Worm (Caenorhabditis elegans) whole organism, L4 larva: ENCODE data around the gene egl-9.
A peak's percentile ranks its signal among the peaks of the same experiment; 100 is the strongest.

ENCODE experiments used
- D1046.2 ChIP-seq: fragments of 200-800 bp; sonication (Bioruptor generic); IDR thresholded peaks from 2 replicates; pipeline ENCODE4 v1.3.6; 2022; ENCODE audit warnings: missing genetic modification characterization, missing compliant biosample characterization
- F26F4.8 ChIP-seq: fragments of 200-800 bp; sonication (Bioruptor generic); conservative IDR thresholded peaks from 2 replicates; pipeline ENCODE4 v1.3.6; 2022; ENCODE audit warnings: missing genetic modification characterization, missing compliant biosample characterization
- R02D3.7 ChIP-seq: fragments of 150-350 bp; sonication (generic microtip); optimal IDR thresholded peaks from 3 replicates; lab custom pipeline; 2014; ENCODE audit warnings: missing biosample characterization, missing genetic modification characterization
- T20F7.1 ChIP-seq: fragments of 200-800 bp; sonication (Bioruptor generic); optimal IDR thresholded peaks from 2 replicates; lab custom pipeline; 2018; ENCODE audit warnings: mild to moderate bottlenecking, missing genetic modification characterization, missing compliant biosample characterization
- T26A8.4 ChIP-seq: fragments of 200-800 bp; sonication (Bioruptor generic); IDR thresholded peaks from 2 replicates; pipeline ENCODE4 v1.3.6; 2022; ENCODE audit warnings: missing genetic modification characterization, missing compliant biosample characterization
- Y48G9A.11 ChIP-seq: fragments of 200-800 bp; sonication (Bioruptor generic); IDR thresholded peaks from 2 replicates; pipeline ENCODE4 v1.3.6; 2022; ENCODE audit warnings: missing genetic modification reagents, missing genetic modification characterization, missing compliant biosample characterization
- Y75B8A.6 ChIP-seq: fragments of 200-800 bp; sonication (Bioruptor generic); IDR thresholded peaks from 2 replicates; pipeline ENCODE4 v1.3.6; 2022; ENCODE audit warnings: missing genetic modification reagents, missing genetic modification characterization, missing compliant biosample characterization
- attf-4 ChIP-seq: sonication (generic microtip); optimal IDR thresholded peaks from 3 replicates; lab custom pipeline; 2017; ENCODE audit warnings: missing biosample characterization, missing genetic modification characterization
- ceh-20 ChIP-seq: fragments of 200-800 bp; sonication (Bioruptor generic); IDR thresholded peaks from 2 replicates; pipeline ENCODE4 v1.3.6; 2022; ENCODE audit warnings: missing genetic modification reagents, missing genetic modification characterization, missing compliant biosample characterization
- ceh-28 ChIP-seq: fragments of 150-350 bp; optimal IDR thresholded peaks from 2 replicates; lab custom pipeline; 2014; ENCODE audit warnings: missing biosample characterization, missing genetic modification reagents, missing genetic modification characterization
- ceh-44 ChIP-seq: fragments of 200-800 bp; sonication (Bioruptor generic); IDR thresholded peaks from 2 replicates; pipeline ENCODE4 v1.3.6; 2022; ENCODE audit warnings: missing genetic modification reagents, missing genetic modification characterization, missing compliant biosample characterization
- ceh-82 ChIP-seq: sonication (generic microtip); optimal IDR thresholded peaks from 2 replicates; lab custom pipeline; 2017; ENCODE audit warnings: missing biosample characterization, missing genetic modification characterization
- ces-1 ChIP-seq: fragments of 150-350 bp; sonication (generic microtip); optimal IDR thresholded peaks from 4 replicates; lab custom pipeline; 2014; ENCODE audit warnings: missing biosample characterization, missing genetic modification reagents, missing genetic modification characterization
- cey-2 ChIP-seq: sonication (generic microtip); optimal IDR thresholded peaks from 3 replicates; lab custom pipeline; 2017; ENCODE audit warnings: missing genetic modification characterization, mild to moderate bottlenecking, missing compliant biosample characterization, antibody characterized with exemption, borderline replicate concordance; ENCODE audit not compliant: insufficient read depth
- daf-8 ChIP-seq: fragments of 200-800 bp; sonication (Bioruptor generic); IDR thresholded peaks from 2 replicates; pipeline ENCODE4 v1.3.6; 2022; ENCODE audit warnings: missing genetic modification characterization, missing compliant biosample characterization
- duxl-1 ChIP-seq: sonication (generic microtip); optimal IDR thresholded peaks from 2 replicates; lab custom pipeline; 2016; ENCODE audit warnings: mild to moderate bottlenecking, missing genetic modification characterization, moderate library complexity, missing compliant biosample characterization; ENCODE audit not compliant: poor library complexity
- dve-1 ChIP-seq: sonication (generic microtip); optimal IDR thresholded peaks from 2 replicates; lab custom pipeline; 2017; ENCODE audit warnings: antibody characterized with exemption, mild to moderate bottlenecking, missing genetic modification characterization, missing compliant biosample characterization; ENCODE audit not compliant: insufficient read depth
- egl-43 ChIP-seq: fragments of 200-800 bp; sonication (Bioruptor generic); IDR thresholded peaks from 2 replicates; pipeline ENCODE4 v1.3.6; 2022; ENCODE audit warnings: missing genetic modification reagents, missing genetic modification characterization, missing compliant biosample characterization
- fos-1 ChIP-seq: fragments of 150-350 bp; optimal IDR thresholded peaks from 2 replicates; lab custom pipeline; 2014; ENCODE audit warnings: missing biosample characterization, missing genetic modification characterization
- gei-8 ChIP-seq: fragments of 200-800 bp; sonication (Bioruptor generic); optimal IDR thresholded peaks from 2 replicates; lab custom pipeline; 2018; ENCODE audit warnings: mild to moderate bottlenecking, missing genetic modification characterization, missing compliant biosample characterization
- hlh-11 ChIP-seq: fragments of 200-800 bp; sonication (Bioruptor generic); optimal IDR thresholded peaks from 2 replicates; lab custom pipeline; 2018; ENCODE audit warnings: mild to moderate bottlenecking, missing genetic modification characterization, missing compliant biosample characterization
- hmg-1.1 ChIP-seq: fragments of 200-800 bp; sonication (Bioruptor generic); IDR thresholded peaks from 2 replicates; pipeline ENCODE4 v1.3.6; 2022; ENCODE audit warnings: missing genetic modification reagents, missing genetic modification characterization, missing compliant biosample characterization
- jun-1 ChIP-seq: fragments of 150-350 bp; optimal IDR thresholded peaks from 2 replicates; lab custom pipeline; 2014; ENCODE audit warnings: missing biosample characterization, missing genetic modification reagents, missing genetic modification characterization
- lin-15B ChIP-seq: fragments of 150-350 bp; sonication (generic microtip); optimal IDR thresholded peaks from 3 replicates; lab custom pipeline; 2014; ENCODE audit warnings: missing biosample characterization, missing genetic modification characterization
- lin-29 ChIP-seq: fragments of 200-800 bp; sonication (Bioruptor generic); IDR thresholded peaks from 2 replicates; pipeline ENCODE4 v1.3.6; 2022; ENCODE audit warnings: missing genetic modification reagents, missing genetic modification characterization, missing compliant biosample characterization
- lin-38 ChIP-seq: fragments of 200-800 bp; sonication (Bioruptor generic); IDR thresholded peaks from 2 replicates; pipeline ENCODE4 v1.3.6; 2022; ENCODE audit warnings: missing genetic modification reagents, missing genetic modification characterization, missing compliant biosample characterization
- lin-39 ChIP-seq: fragments of 150-350 bp; optimal IDR thresholded peaks from 2 replicates; lab custom pipeline; 2014; ENCODE audit warnings: missing biosample characterization, missing genetic modification reagents, missing genetic modification characterization
- madf-5 ChIP-seq, 2 experiments: fragments of 200-800 bp; sonication (Bioruptor generic); IDR thresholded peaks; 2 replicates each; pipeline ENCODE4 v1.3.6; 2022; ENCODE audit warnings: missing compliant biosample characterization in 2 of 2, missing genetic modification characterization in 2 of 2
- madf-9 ChIP-seq: fragments of 200-800 bp; sonication (Bioruptor generic); conservative IDR thresholded peaks from 2 replicates; pipeline ENCODE4 v1.3.6; 2022; ENCODE audit warnings: missing genetic modification reagents, missing genetic modification characterization, missing compliant biosample characterization
- mdt-29 ChIP-seq: fragments of 200-800 bp; sonication (Bioruptor generic); IDR thresholded peaks from 2 replicates; pipeline ENCODE4 v1.3.6; 2022; ENCODE audit warnings: missing genetic modification reagents, missing genetic modification characterization, missing compliant biosample characterization
- mes-2 ChIP-seq: sonication (generic microtip); optimal IDR thresholded peaks from 2 replicates; lab custom pipeline; 2016; ENCODE audit warnings: missing genotype, mild to moderate bottlenecking, missing genetic modification characterization, missing compliant biosample characterization; ENCODE audit not compliant: poor library complexity, severe bottlenecking
- mxl-2 ChIP-seq: fragments of 200-800 bp; sonication (Bioruptor generic); conservative IDR thresholded peaks from 2 replicates; pipeline ENCODE4 v1.3.6; 2022; ENCODE audit warnings: missing genetic modification reagents, missing genetic modification characterization, missing compliant biosample characterization
- mxl-3 ChIP-seq: fragments of 200-800 bp; sonication (Bioruptor generic); optimal IDR thresholded peaks from 2 replicates; lab custom pipeline; 2018; ENCODE audit warnings: mild to moderate bottlenecking, missing genetic modification characterization, missing compliant biosample characterization
- nhr-10 ChIP-seq: fragments of 150-350 bp; optimal IDR thresholded peaks from 2 replicates; lab custom pipeline; 2014; ENCODE audit warnings: missing biosample characterization, missing genetic modification characterization
- nhr-102 ChIP-seq: sonication (generic microtip); optimal IDR thresholded peaks from 2 replicates; lab custom pipeline; 2016; ENCODE audit warnings: mild to moderate bottlenecking, missing genetic modification characterization, moderate library complexity, missing compliant biosample characterization
- nhr-28 ChIP-seq: fragments of 150-350 bp; optimal IDR thresholded peaks from 2 replicates; lab custom pipeline; 2014; ENCODE audit warnings: missing biosample characterization, missing genetic modification characterization
- nhr-42 ChIP-seq: fragments of 200-800 bp; sonication (Bioruptor generic); IDR thresholded peaks from 2 replicates; pipeline ENCODE4 v1.3.6; 2022; ENCODE audit warnings: missing genetic modification characterization, missing compliant biosample characterization
- nhr-6 ChIP-seq: fragments of 150-350 bp; optimal IDR thresholded peaks from 2 replicates; lab custom pipeline; 2014; ENCODE audit warnings: missing biosample characterization, missing genetic modification characterization
- nhr-76 ChIP-seq: fragments of 150-350 bp; optimal IDR thresholded peaks from 2 replicates; lab custom pipeline; 2014; ENCODE audit warnings: missing biosample characterization, missing genetic modification characterization
- php-3 ChIP-seq: fragments of 200-800 bp; sonication (Bioruptor generic); IDR thresholded peaks from 2 replicates; pipeline ENCODE4 v1.3.6; 2022; ENCODE audit warnings: missing genetic modification reagents, missing genetic modification characterization, missing compliant biosample characterization
- pqm-1 ChIP-seq: sonication (generic microtip); optimal IDR thresholded peaks from 2 replicates; lab custom pipeline; 2017; ENCODE audit warnings: missing biosample characterization, missing genetic modification characterization
- set-16 ChIP-seq: fragments of 200-800 bp; sonication (Bioruptor generic); IDR thresholded peaks from 2 replicates; pipeline ENCODE4 v1.3.6; 2022; ENCODE audit warnings: missing genetic modification reagents, missing genetic modification characterization, missing compliant biosample characterization
- skn-1 ChIP-seq: fragments of 150-350 bp; optimal IDR thresholded peaks from 2 replicates; lab custom pipeline; 2014; ENCODE audit warnings: missing biosample characterization, missing genetic modification characterization
- snpc-1.2 ChIP-seq: fragments of 200-800 bp; sonication (Bioruptor generic); IDR thresholded peaks from 2 replicates; pipeline ENCODE4 v1.3.6; 2022; ENCODE audit warnings: missing genetic modification reagents, missing genetic modification characterization, missing compliant biosample characterization
- snpc-4 ChIP-seq: fragments of 150-350 bp; optimal IDR thresholded peaks from 2 replicates; lab custom pipeline; 2014; ENCODE audit warnings: missing biosample characterization, missing genetic modification characterization
- tra-1 ChIP-seq: fragments of 200-800 bp; sonication (Bioruptor generic); IDR thresholded peaks from 2 replicates; pipeline ENCODE4 v1.3.6; 2022; ENCODE audit warnings: missing genetic modification reagents, missing genetic modification characterization, missing compliant biosample characterization
- unc-39 ChIP-seq: sonication (generic microtip); optimal IDR thresholded peaks from 2 replicates; lab custom pipeline; 2017; ENCODE audit warnings: missing biosample characterization, missing genetic modification characterization
- unc-62 ChIP-seq, 3 experiments: fragments of 150-350 bp in 1 of 3; sonication (generic microtip); optimal IDR thresholded peaks in 2 of 3; peaks in 1 of 3; 1 replicate in 1 of 3; 2 replicates in 2 of 3; lab custom pipeline; 2014 to 2017; ENCODE audit warnings: missing biosample characterization in 3 of 3, missing genetic modification characterization in 3 of 3, missing genetic modification reagents in 3 of 3, missing genotype in 1 of 3
- zfp-2 ChIP-seq: sonication (generic microtip); optimal IDR thresholded peaks from 2 replicates; lab custom pipeline; 2016; ENCODE audit warnings: mild to moderate bottlenecking, missing genetic modification characterization, missing compliant biosample characterization
- zip-11 ChIP-seq: fragments of 200-800 bp; sonication (Bioruptor generic); IDR thresholded peaks from 2 replicates; pipeline ENCODE4 v1.3.6; 2022; ENCODE audit warnings: missing genetic modification characterization, missing compliant biosample characterization

The egl-9 gene

ce11 chrV:10466607-10467092 lies 1.7 kb upstream of the egl-9 start (continued):
- TF ChIP-seq ceh-82 (tag; lab: Kevin White, UChicago) (no peak), ceh-28 (tag; lab: Kevin White, UChicago) (peak; percentile 46), mes-2 (peak; percentile 81), nhr-42 (peak; percentile 52; the same call in 1 of the 2 replicates), hmg-1.1 (GFP tag; lab: Robert Waterston, UW) (peak; percentile 83), Y48G9A.11 (GFP tag; lab: Robert Waterston, UW) (no peak), zfp-2 (tag; lab: Kevin White, UChicago) (peak; percentile 2), D1046.2 (GFP tag; lab: Robert Waterston, UW) (no peak), daf-8 (GFP tag; lab: Robert Waterston, UW) (no peak), T26A8.4 (GFP tag; lab: Robert Waterston, UW) (peak; percentile 84), mxl-3 (GFP tag; lab: Kevin White, UChicago) (peak; percentile 92), ces-1 (peak; percentile 37), pqm-1 (peak; percentile 6), unc-62 (GFP tag; optimal IDR thresholded peaks at IDR 0.05 in 1 of 2; lab: Kevin White, UChicago) (peak in 1 of 2 experiments; percentile 99), unc-62 (tag; optimal IDR thresholded peaks at IDR 0.05; lab: Kevin White, UChicago) (no peak), snpc-4 (tag; lab: Kevin White, UChicago) (no peak), ceh-44 (GFP tag; lab: Robert Waterston, UW) (no peak), duxl-1 (peak; percentile 83), jun-1 (tag; lab: Kevin White, UChicago) (peak; percentile 86), tra-1 (peak; percentile 83), T20F7.1 (GFP tag; lab: Kevin White, UChicago) (peak; percentile 54), F26F4.8 (no peak), cey-2 (tag; lab: Kevin White, UChicago) (peak; percentile 89), set-16 (no peak), mdt-29 (GFP tag; lab: Robert Waterston, UW) (peak; percentile 77), nhr-28 (peak; percentile 96), lin-15B (no peak), Y75B8A.6 (GFP tag; lab: Robert Waterston, UW) (0 out of 2 replicates have a peak, but pooled peaks have one; percentile 68), madf-9 (GFP tag; lab: Robert Waterston, UW) (0 out of 2 replicates have a peak, but pooled peaks have one; percentile 13), skn-1 (tag; lab: Kevin White, UChicago) (peak; percentile 59), R02D3.7 (tag; lab: Kevin White, UChicago) (no peak), gei-8 (GFP tag; lab: Kevin White, UChicago) (peak; percentile 80), egl-43 (no peak), php-3 (peak; percentile 50), hlh-11 (tag; lab: Kevin White, UChicago) (peak; percentile 97), dve-1 (tag; lab: Kevin White, UChicago) (peak; percentile 97), nhr-76 (tag; lab: Kevin White, UChicago) (peak; percentile 26), nhr-10 (tag; lab: Kevin White, UChicago) (peak; percentile 89), unc-39 (peak; percentile 27), ceh-20 (GFP tag; lab: Robert Waterston, UW) (peak; percentile 88), snpc-1.2 (GFP tag; lab: Robert Waterston, UW) (no peak), nhr-102 (tag; lab: Kevin White, UChicago) (peak; percentile 78), zip-11 (GFP tag; lab: Robert Waterston, UW) (no peak), lin-38 (peak; percentile 59), lin-29 (peak; percentile 61; the same call in 1 of the 2 replicates), nhr-6 (peak; percentile 96), attf-4 (tag; lab: Kevin White, UChicago) (no peak), fos-1 (tag; lab: Kevin White, UChicago) (peak; percentile 13), mxl-2 (peak; percentile 73), lin-39 (tag; lab: Kevin White, UChicago) (no peak), madf-5 (GFP tag; IDR thresholded peaks at IDR 0.05; lab: Robert Waterston, UW) (no peak)
